Fruit fly (Drosophila melanogaster): ENCODE results near the gene CG17261.
A peak's percentile ranks its signal among the peaks of the same experiment; 100 is the strongest.

CG17261 gene

DNA sequence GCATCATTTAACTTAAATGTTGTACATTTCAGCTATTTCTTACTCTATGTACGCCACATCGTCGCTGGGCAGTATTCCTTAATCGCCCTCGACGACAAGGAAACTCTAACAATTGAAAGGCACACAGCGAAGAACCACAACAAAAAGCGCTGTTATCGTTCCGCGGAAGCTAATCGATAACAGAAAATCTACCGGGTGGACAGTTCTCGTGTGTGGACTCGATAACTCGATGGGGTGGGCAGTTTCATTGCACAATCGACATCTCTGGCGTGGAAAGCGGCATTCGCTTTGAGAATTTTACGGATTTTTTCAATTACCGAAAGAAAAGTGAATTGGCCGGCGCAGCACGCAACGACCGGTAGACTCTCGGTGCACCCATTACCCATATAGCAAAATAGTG, 19.4 kb upstream of the CG17261 start, which contains the start of the genes alpha4GT1 and Prp40 (continued):
- TF ChIP-seq gcm2 (GFP tag; optimal IDR thresholded peaks at IDR 0.05) (no peak), ato (GFP tag; IDR thresholded peaks at IDR 0.05; ENCODE audit: partially characterized antibody) (peak; percentile 94), CG3281 (GFP tag; optimal IDR thresholded peaks at IDR 0.05) (no peak), CG7372 (GFP tag; IDR thresholded peaks at IDR 0.05) (no peak), gro (GFP tag; optimal IDR thresholded peaks at IDR 0.05) (no peak), kni (GFP tag; optimal IDR thresholded peaks at IDR 0.05) (no peak), cg (GFP tag; optimal IDR thresholded peaks at IDR 0.05) (no peak), CG6689 (GFP tag; IDR thresholded peaks at IDR 0.05) (no peak), CG13287 (GFP tag; IDR thresholded peaks at IDR 0.05; ENCODE audit: partially characterized antibody) (peak; percentile 87), chinmo (GFP tag; IDR thresholded peaks at IDR 0.05; ENCODE audit: partially characterized antibody) (peak; percentile 95), zen2 (GFP tag; IDR thresholded peaks at IDR 0.05; ENCODE audit: partially characterized antibody) (peak; percentile 90), H15 (GFP tag; IDR thresholded peaks at IDR 0.05) (no peak), amos (GFP tag; IDR thresholded peaks at IDR 0.05; ENCODE audit: partially characterized antibody) (peak; percentile 80), CG1529 (GFP tag; optimal IDR thresholded peaks at IDR 0.05) (no peak), hb (GFP tag; IDR thresholded peaks at IDR 0.05; ENCODE audit: partially characterized antibody) (peak; percentile 79; the same call in 2 of the 3 replicates), CG34422 (GFP tag; IDR thresholded peaks at IDR 0.05) (peak; percentile 31; the same call in 1 of the 3 replicates), al (GFP tag; IDR thresholded peaks at IDR 0.05) (no peak), CG15073 (GFP tag; optimal IDR thresholded peaks at IDR 0.05) (no peak), CG14965 (GFP tag; optimal IDR thresholded peaks at IDR 0.05; ENCODE audit: borderline replicate concordance) (no peak), Dref (GFP tag; IDR thresholded peaks at IDR 0.05) (peak; percentile 99), repo (GFP tag; optimal IDR thresholded peaks at IDR 0.05) (no peak), Scr (GFP tag; IDR thresholded peaks at IDR 0.05; ENCODE audit: partially characterized antibody) (peak; percentile 73), vnd (GFP tag; IDR thresholded peaks at IDR 0.05; ENCODE audit: partially characterized antibody) (peak; percentile 86), Dip3 (GFP tag; optimal IDR thresholded peaks at IDR 0.05) (no peak), CG2129 (GFP tag; IDR thresholded peaks at IDR 0.05; ENCODE audit: partially characterized antibody) (0 out of 2 replicates have a peak, but pooled peaks have one; percentile 16), E2f1 (GFP tag; IDR thresholded peaks at IDR 0.05) (no peak), CG2712 (tag; optimal IDR thresholded peaks at IDR 0.05) (no peak), dmrt11E (tag; optimal IDR thresholded peaks at IDR 0.05) (no peak)

dm6 chr2L:3029012-3029411, 13.3 kb upstream of the CG17261 start, which contains the start of the genes Sf3b2 and CG17219:
Gene Sf3b2 (minus strand): TSS chr2L:3029168.
Gene CG17219 (plus strand): TSS chr2L:3029253.
- TF ChIP-seq Abd-B (GFP tag; optimal IDR thresholded peaks at IDR 0.05) (no peak), Side (GFP tag; optimal IDR thresholded peaks at IDR 0.05) (peak; percentile 18), CG2889 (GFP tag; IDR thresholded peaks at IDR 0.05) (no peak), CG16813 (GFP tag; IDR thresholded peaks at IDR 0.05; ENCODE audit: partially characterized antibody) (peak; percentile 74), slou (GFP tag; optimal IDR thresholded peaks at IDR 0.05) (no peak), Sry-β (GFP tag; optimal IDR thresholded peaks at IDR 0.05) (peak; percentile 45), NfI (GFP tag; optimal IDR thresholded peaks at IDR 0.05) (peak; percentile 28), CTCF (GFP tag; optimal IDR thresholded peaks at IDR 0.05) (no peak), Med (GFP tag) (peak; percentile 90), HLH4C (GFP tag; IDR thresholded peaks at IDR 0.05; ENCODE audit: partially characterized antibody) (peak; percentile 58; the same call in 2 of the 3 replicates), Kr (GFP tag; optimal IDR thresholded peaks at IDR 0.05) (no peak), Antp (GFP tag; optimal IDR thresholded peaks at IDR 0.05) (no peak), sim (GFP tag; IDR thresholded peaks at IDR 0.05) (no peak), da (GFP tag; optimal IDR thresholded peaks at IDR 0.05) (no peak), HmgZ (tag; optimal IDR thresholded peaks at IDR 0.05) (peak; percentile 60), Blimp-1 (GFP tag; optimal IDR thresholded peaks at IDR 0.05) (no peak), CG4854 (GFP tag; optimal IDR thresholded peaks at IDR 0.05) (no peak), vnd (GFP tag; IDR thresholded peaks at IDR 0.05; ENCODE audit: partially characterized antibody) (peak; percentile 52; the same call in 2 of the 3 replicates), exex (tag; optimal IDR thresholded peaks at IDR 0.05) (no peak), kah (GFP tag; optimal IDR thresholded peaks at IDR 0.05) (no peak), dpn (GFP tag; optimal IDR thresholded peaks at IDR 0.05) (peak in 1 of 2 experiments; percentile 26), CG8359 (GFP tag; optimal IDR thresholded peaks at IDR 0.05; ENCODE audit: borderline replicate concordance) (no peak), Doc2 (GFP tag; IDR thresholded peaks at IDR 0.05) (no peak), CG10654 (GFP tag; optimal IDR thresholded peaks at IDR 0.05) (no peak)
